Fruit fly (Drosophila melanogaster) whole organism, embryonic: Measurements from ENCODE around the gene Atg8b.

ENCODE experiments used
- Awh ChIP-seq: fragments of 200-800 bp; sonication (Bioruptor generic); IDR thresholded peaks from 2 replicates; pipeline ENCODE4, ENCODE4 v1.3.6; 2022; ENCODE audit warnings: missing biosample characterization, missing genetic modification characterization
- CG10979 ChIP-seq: fragments of 200-800 bp; sonication (Bioruptor generic); optimal IDR thresholded peaks from 2 replicates; lab custom pipeline; 2018; ENCODE audit warnings: missing biosample characterization, mild to moderate bottlenecking, missing genetic modification characterization, moderate library complexity
- CG11398 ChIP-seq: fragments of 200-800 bp; sonication (Bioruptor generic); optimal IDR thresholded peaks from 2 replicates; lab custom pipeline; 2016; ENCODE audit warnings: missing biosample characterization, missing genetic modification characterization
- CG11560 ChIP-seq: fragments of 200-800 bp; sonication (Bioruptor generic); IDR thresholded peaks from 3 replicates; pipeline ENCODE4 v1.3.6; 2022; ENCODE audit warnings: missing biosample characterization, missing genetic modification characterization
- CG13296 ChIP-seq: fragments of 200-800 bp; sonication (Bioruptor generic); optimal IDR thresholded peaks from 3 replicates; lab custom pipeline; 2018; ENCODE audit warnings: missing biosample characterization, mild to moderate bottlenecking, missing genetic modification characterization
- CG13894 ChIP-seq: fragments of 200-800 bp; sonication (Bioruptor generic); optimal IDR thresholded peaks from 3 replicates; lab custom pipeline; 2018; ENCODE audit warnings: missing biosample characterization, mild to moderate bottlenecking, missing genetic modification characterization, moderate library complexity
- CG15601 ChIP-seq: fragments of 200-800 bp; sonication (Bioruptor generic); optimal IDR thresholded peaks from 3 replicates; lab custom pipeline; 2019; ENCODE audit warnings: missing biosample characterization, mild to moderate bottlenecking, missing genetic modification characterization, moderate library complexity
- CG1602 ChIP-seq: fragments of 200-800 bp; sonication (Bioruptor generic); optimal IDR thresholded peaks from 3 replicates; lab custom pipeline; 2016; ENCODE audit warnings: missing biosample characterization, missing genetic modification characterization
- CG17328 ChIP-seq: fragments of 200-800 bp; sonication (Bioruptor generic); IDR thresholded peaks from 2 replicates; pipeline ENCODE4 v1.3.6; 2022; ENCODE audit warnings: missing biosample characterization, missing genetic modification characterization
- CG17912 ChIP-seq: fragments of 200-800 bp; sonication (Bioruptor generic); optimal IDR thresholded peaks from 2 replicates; lab custom pipeline; 2018; ENCODE audit warnings: missing biosample characterization, mild to moderate bottlenecking, missing genetic modification characterization
- CG1792 ChIP-seq: fragments of 200-800 bp; sonication (Bioruptor generic); optimal IDR thresholded peaks from 2 replicates; lab custom pipeline; 2016; ENCODE audit warnings: missing biosample characterization, missing genetic modification characterization
- CG1832 ChIP-seq: fragments of 200-800 bp; sonication (Bioruptor generic); optimal IDR thresholded peaks from 2 replicates; lab custom pipeline; 2017; ENCODE audit warnings: missing biosample characterization, mild to moderate bottlenecking, missing genetic modification characterization, inconsistent platforms
- CG18764 ChIP-seq: fragments of 200-800 bp; sonication (Bioruptor generic); optimal IDR thresholded peaks from 3 replicates; lab custom pipeline; 2016; ENCODE audit warnings: missing biosample characterization, missing genetic modification characterization
- CG2889 ChIP-seq: fragments of 200-800 bp; sonication (Bioruptor generic); IDR thresholded peaks from 3 replicates; pipeline ENCODE4 v1.3.6; 2022; ENCODE audit warnings: missing biosample characterization, missing genetic modification characterization
- CG3847 ChIP-seq: fragments of 200-800 bp; sonication (Bioruptor generic); IDR thresholded peaks from 2 replicates; pipeline ENCODE4 v1.3.6; 2022; ENCODE audit warnings: missing biosample characterization, missing genetic modification characterization
- CG4282 ChIP-seq: fragments of 200-800 bp; sonication (Bioruptor generic); optimal IDR thresholded peaks from 2 replicates; lab custom pipeline; 2016; ENCODE audit warnings: missing biosample characterization, missing genetic modification characterization
- CG4730 ChIP-seq: fragments of 200-800 bp; sonication (Bioruptor generic); IDR thresholded peaks from 2 replicates; pipeline ENCODE4 v1.3.6; 2022; ENCODE audit warnings: missing biosample characterization, missing genetic modification characterization
- CG4854 ChIP-seq: fragments of 200-800 bp; sonication (Bioruptor generic); optimal IDR thresholded peaks from 2 replicates; lab custom pipeline; 2016; ENCODE audit warnings: missing biosample characterization, missing genetic modification characterization, inconsistent platforms
- CG5245 ChIP-seq: fragments of 200-800 bp; sonication (Bioruptor generic); optimal IDR thresholded peaks from 3 replicates; lab custom pipeline; 2016; ENCODE audit warnings: missing biosample characterization, missing genetic modification characterization
- CG8765 ChIP-seq: fragments of 200-800 bp; sonication (Bioruptor generic); IDR thresholded peaks from 2 replicates; pipeline ENCODE4 v1.3.6; 2022; ENCODE audit warnings: missing biosample characterization, missing genetic modification characterization
- CG9797 ChIP-seq: fragments of 200-800 bp; sonication (Bioruptor generic); optimal IDR thresholded peaks from 3 replicates; lab custom pipeline; 2018; ENCODE audit warnings: missing biosample characterization, mild to moderate bottlenecking, missing genetic modification characterization
- Deaf1 ChIP-seq: fragments of 200-800 bp; optimal IDR thresholded peaks from 3 replicates; lab custom pipeline; 2019; ENCODE audit warnings: missing biosample characterization, mild to moderate bottlenecking, missing genetic modification characterization, moderate library complexity
- Fer1 ChIP-seq: fragments of 200-800 bp; sonication (Bioruptor generic); optimal IDR thresholded peaks from 2 replicates; lab custom pipeline; 2017; ENCODE audit warnings: missing biosample characterization, mild to moderate bottlenecking, missing genetic modification characterization
- HLH3B ChIP-seq: fragments of 200-800 bp; sonication (Bioruptor generic); IDR thresholded peaks from 2 replicates; pipeline ENCODE4 v1.3.6; 2022; ENCODE audit warnings: missing biosample characterization, missing genetic modification characterization
- Hey ChIP-seq: fragments of 200-800 bp; sonication (Bioruptor generic); optimal IDR thresholded peaks from 3 replicates; lab custom pipeline; 2018; ENCODE audit warnings: missing biosample characterization, mild to moderate bottlenecking, missing genetic modification characterization
- HmgD ChIP-seq: fragments of 200-800 bp; sonication (Bioruptor generic); optimal IDR thresholded peaks from 3 replicates; lab custom pipeline; 2016; ENCODE audit warnings: missing biosample characterization, missing genetic modification characterization
- Hr3 ChIP-seq: fragments of 200-800 bp; sonication (Bioruptor generic); optimal IDR thresholded peaks from 3 replicates; lab custom pipeline; 2016; ENCODE audit warnings: missing biosample characterization, missing genetic modification characterization
- Hr39 ChIP-seq: fragments of >200 bp; optimal IDR thresholded peaks from 2 replicates; lab custom pipeline; 2017
- Jarid2 ChIP-seq: fragments of 200-800 bp; sonication (Bioruptor generic); optimal IDR thresholded peaks from 3 replicates; lab custom pipeline; 2017; ENCODE audit warnings: mild to moderate bottlenecking, missing biosample characterization, missing genetic modification reagents, missing genetic modification characterization
- Mad ChIP-seq: fragments of 200-800 bp; sonication (Bioruptor generic); optimal IDR thresholded peaks from 2 replicates; lab custom pipeline; 2016; ENCODE audit warnings: missing biosample characterization, missing genetic modification characterization
- Med ChIP-seq: fragments of 200-800 bp; sonication (Bioruptor generic); peaks from one replicate; lab custom pipeline; 2016; ENCODE audit warnings: missing biosample characterization, missing genetic modification characterization, mild to moderate bottlenecking, inconsistent platforms, moderate library complexity
- NfI ChIP-seq: fragments of 200-800 bp; sonication (Bioruptor generic); optimal IDR thresholded peaks from 3 replicates; lab custom pipeline; 2018; ENCODE audit warnings: missing biosample characterization, mild to moderate bottlenecking, missing genetic modification characterization, moderate library complexity
- Xrp1 ChIP-seq: fragments of 200-800 bp; sonication (Bioruptor generic); IDR thresholded peaks from 2 replicates; pipeline ENCODE4 v1.3.6; 2022; ENCODE audit warnings: missing biosample characterization, missing genetic modification characterization
- ase ChIP-seq: fragments of 200-800 bp; sonication (Bioruptor generic); IDR thresholded peaks from 3 replicates; pipeline ENCODE4 v1.3.6; 2022; ENCODE audit warnings: missing biosample characterization, missing genetic modification characterization
- dm ChIP-seq: fragments of 200-800 bp; sonication (Bioruptor generic); optimal IDR thresholded peaks from 3 replicates; lab custom pipeline; 2016; ENCODE audit warnings: missing biosample characterization, missing genetic modification characterization
- onecut ChIP-seq: fragments of 200-800 bp; sonication (Bioruptor generic); IDR thresholded peaks from 2 replicates; pipeline ENCODE4 v1.3.6; 2022; ENCODE audit warnings: missing biosample characterization, missing genetic modification characterization
- prd ChIP-seq, 3 experiments: fragments of >200 bp in 2 of 3; fragments of 200-800 bp in 1 of 3; sonication (Bioruptor generic) in 1 of 3; optimal IDR thresholded peaks in 2 of 3; IDR thresholded peaks in 1 of 3; 2 replicates in 2 of 3; 3 replicates in 1 of 3; pipeline versions ENCODE4 v1.3.6 to Lab custom; 2017 to 2022; ENCODE audit warnings: missing biosample characterization in 1 of 3, missing genetic modification characterization in 1 of 3
- sr ChIP-seq: fragments of 200-800 bp; sonication (Bioruptor generic); IDR thresholded peaks from 3 replicates; pipeline ENCODE4 v1.3.6; 2022; ENCODE audit warnings: missing biosample characterization, missing genetic modification characterization
- ssp ChIP-seq: fragments of 200-800 bp; sonication (Bioruptor generic); IDR thresholded peaks from 2 replicates; pipeline ENCODE4 v1.3.6; 2022; ENCODE audit warnings: missing biosample characterization, missing genetic modification characterization
- zfh2 ChIP-seq: fragments of 200-800 bp; sonication (Bioruptor generic); optimal IDR thresholded peaks from 2 replicates; lab custom pipeline; 2016; ENCODE audit warnings: missing biosample characterization, missing genetic modification characterization

Atg8b gene

DNA sequence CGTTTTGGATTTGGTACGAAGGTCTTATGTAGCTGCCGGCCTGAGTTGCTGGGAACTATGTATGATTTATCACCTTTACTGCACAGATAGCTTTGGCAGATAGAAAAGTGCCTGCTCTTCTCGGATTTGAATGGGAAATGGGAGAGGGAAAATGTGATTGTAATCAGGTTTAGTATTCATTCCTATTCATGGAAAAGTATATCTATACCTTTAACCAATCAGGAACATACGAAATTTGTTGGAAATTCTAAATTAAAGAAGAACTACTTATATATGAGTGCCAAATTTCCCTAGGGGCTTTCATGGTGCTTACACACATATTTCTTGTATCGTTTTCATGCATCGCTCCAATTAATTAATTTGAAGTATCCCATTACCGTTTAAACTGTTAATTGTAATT, at the start of gene Atg8b:
Atg8b (minus strand) TSS at position 101 of the 400 bp plus-strand sequence.
- TF ChIP-seq CG1792 (GFP tag; lab: Kevin White, UChicago) (no peak), CG2889 (GFP tag; lab: Robert Waterston, UW) (no peak), dm (no peak), CG8765 (no peak), Jarid2 (GFP tag; lab: Kevin White, UChicago) (no peak), CG9797 (GFP tag; lab: Kevin White, UChicago) (no peak), prd (optimal IDR thresholded peaks at IDR 0.05; lab: Kevin White, UChicago) (no peak), prd (GFP tag; IDR thresholded peaks at IDR 0.05; lab: Robert Waterston, UW) (no peak), ssp (no peak), CG17912 (GFP tag; lab: Kevin White, UChicago) (no peak), CG11560 (tag; lab: Robert Waterston, UW) (no peak), CG4282 (GFP tag; lab: Kevin White, UChicago) (no peak), NfI (GFP tag; lab: Kevin White, UChicago) (no peak), Awh (no peak), CG1602 (no peak), CG13894 (tag; lab: Kevin White, UChicago) (no peak), Fer1 (GFP tag; lab: Kevin White, UChicago) (no peak), CG15601 (tag; lab: Kevin White, UChicago) (no peak), HmgD (no peak), HLH3B (GFP tag; lab: Robert Waterston, UW) (no peak), CG4730 (GFP tag; lab: Robert Waterston, UW) (no peak)

DNA sequence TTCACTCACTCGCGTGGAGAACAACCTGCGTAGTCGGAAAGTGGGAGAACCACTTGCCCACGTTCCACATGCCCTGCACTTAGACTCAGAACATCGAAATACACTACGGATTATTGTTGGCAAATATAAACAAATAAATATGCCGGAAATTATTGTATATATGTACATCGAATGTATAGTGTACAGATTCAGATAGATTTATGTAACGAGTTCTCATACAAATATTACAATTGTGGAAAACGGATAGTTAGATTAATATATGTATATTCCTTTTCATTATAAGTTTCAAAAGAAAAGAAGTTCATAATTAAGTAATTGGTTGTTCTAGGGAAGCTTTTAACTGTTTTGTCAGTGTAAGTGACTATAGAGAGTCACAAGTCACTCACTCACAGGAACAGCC, 49.7 kb upstream of the Atg8b start:
- no peak for TF ChIP-seq CG17328 (GFP tag; lab: Robert Waterston, UW)
- TF ChIP-seq zfh2 (GFP tag; lab: Kevin White, UChicago), result no peak
- TF ChIP-seq CG5245, result no peak
- TF ChIP-seq ase, result no peak
- no peak for TF ChIP-seq CG3847

DNA sequence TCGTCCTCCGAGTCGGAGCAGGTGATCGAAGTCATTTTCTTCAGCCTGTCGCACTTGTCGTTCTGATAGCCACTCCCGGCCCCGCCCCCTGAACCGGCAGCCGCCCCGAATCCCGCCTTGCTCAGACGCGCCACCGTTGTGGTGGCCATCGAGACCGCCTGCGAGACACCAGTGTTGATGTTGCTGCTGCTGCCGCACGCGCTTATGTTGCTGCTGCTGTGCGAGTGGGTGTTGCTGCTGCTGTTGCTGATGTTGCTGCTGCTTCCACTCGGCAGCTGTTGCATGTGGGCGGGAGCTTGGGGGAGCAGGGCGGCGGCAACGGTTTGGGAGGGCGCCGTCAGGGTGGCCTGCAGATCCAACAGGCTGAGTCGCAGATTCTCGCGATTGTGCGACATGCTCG, 49.0 kb upstream of the Atg8b start:
- TF ChIP-seq sr (GFP tag; lab: Robert Waterston, UW) (0 out of 3 replicates have a peak, but pooled peaks have one; percentile 11), Hr39 (lab: Kevin White, UChicago) (peak; percentile 64), Hey (tag; lab: Kevin White, UChicago) (no peak)

DNA sequence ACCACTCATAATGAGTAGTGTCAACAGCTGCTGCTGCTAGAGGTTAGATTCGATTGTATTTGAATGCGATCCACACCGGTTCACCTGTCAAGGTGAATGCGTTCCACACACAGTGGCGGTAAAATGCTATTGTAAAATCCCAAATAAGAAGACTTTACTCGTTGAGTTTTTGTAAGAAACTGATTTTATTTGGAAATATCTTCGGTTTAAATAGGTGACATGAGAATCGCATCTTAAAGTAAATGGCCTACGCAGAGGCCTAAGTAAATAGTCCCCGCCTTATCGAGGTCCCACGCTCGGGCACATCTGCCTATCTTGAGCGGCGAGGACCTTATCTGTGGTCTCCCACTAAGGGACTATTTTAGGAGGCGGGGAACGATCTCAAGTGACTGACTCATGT, 38.2 kb upstream of the Atg8b start, which contains the start of gene TyrR:
TyrR (minus strand) TSS at position 101 of the 400 bp plus-strand sequence.
- TF ChIP-seq Med, result peak; percentile 24

DNA sequence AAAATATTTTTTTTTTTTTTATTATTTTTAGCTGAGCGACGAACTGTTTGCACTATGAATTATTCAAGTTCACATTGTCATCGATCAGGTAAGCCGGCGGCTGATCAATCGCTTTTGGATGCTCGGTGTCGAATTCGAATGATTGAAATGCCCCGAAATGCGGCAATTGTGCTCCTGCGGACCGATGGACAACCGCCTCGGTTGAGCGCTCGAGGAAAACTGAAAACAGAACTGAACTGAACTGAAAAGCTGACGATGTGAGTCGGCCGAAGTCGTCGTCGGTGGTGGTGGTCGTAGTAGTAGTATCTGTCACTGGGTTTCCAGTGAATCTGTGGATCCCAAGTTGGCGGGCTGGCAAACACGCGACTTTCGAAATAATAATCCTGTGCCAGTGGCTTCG, 37.4 kb upstream of the Atg8b start:
- TF ChIP-seq Xrp1 (GFP tag; lab: Robert Waterston, UW) (no peak), CG1832 (GFP tag; lab: Kevin White, UChicago) (no peak), CG10979 (tag; lab: Kevin White, UChicago) (no peak), CG13296 (GFP tag; lab: Kevin White, UChicago) (no peak), CG4854 (GFP tag; lab: Kevin White, UChicago) (no peak), Mad (GFP tag; lab: Kevin White, UChicago) (no peak), Hr3 (GFP tag; lab: Kevin White, UChicago) (no peak), Jarid2 (GFP tag; lab: Kevin White, UChicago) (peak; percentile 33), CG18764 (no peak), Med (peak; percentile 65), CG11398 (GFP tag; lab: Kevin White, UChicago) (no peak), Deaf1 (tag; lab: Kevin White, UChicago) (peak; percentile 86), onecut (GFP tag; lab: Robert Waterston, UW) (no peak)
